Fruit fly (Drosophila melanogaster): ENCODE measurements around the gene CG13786.

CG13786 gene

dm6 chr2L:7204172-7204482 lies 48.7 kb downstream of the CG13786 start, which contains the start of gene CG4502 (continued):
- TF ChIP-seq BEAF-32 (GFP tag; optimal IDR thresholded peaks at IDR 0.05) (peak; percentile 99), CG12659 (GFP tag; optimal IDR thresholded peaks at IDR 0.05) (peak; percentile 77), Med (GFP tag) (peak; percentile 91), trh (GFP tag; optimal IDR thresholded peaks at IDR 0.05) (no peak), Kr (GFP tag; optimal IDR thresholded peaks at IDR 0.05) (no peak), CG12769 (tag; optimal IDR thresholded peaks at IDR 0.05) (peak; percentile 52), ewg (GFP tag; optimal IDR thresholded peaks at IDR 0.05) (no peak), CG10321 (GFP tag; IDR thresholded peaks at IDR 0.05) (peak; percentile 34; the same call in 1 of the 2 replicates), ara (GFP tag; IDR thresholded peaks at IDR 0.05) (no peak; the same call in 1 of the 2 replicates), CG34224 (GFP tag; IDR thresholded peaks at IDR 0.05; ENCODE audit: partially characterized antibody) (peak; percentile 100), HmgD (GFP tag; optimal IDR thresholded peaks at IDR 0.05) (peak; percentile 40), CG2129 (GFP tag; IDR thresholded peaks at IDR 0.05; ENCODE audit: partially characterized antibody) (peak; percentile 99), CG11398 (GFP tag; optimal IDR thresholded peaks at IDR 0.05) (no peak), CG3726 (GFP tag; IDR thresholded peaks at IDR 0.05) (no peak), CG31365 (tag; optimal IDR thresholded peaks at IDR 0.05) (no peak), crc (GFP tag; optimal IDR thresholded peaks at IDR 0.05) (no peak), CG11723 (GFP tag; optimal IDR thresholded peaks at IDR 0.05) (no peak), org-1 (GFP tag; optimal IDR thresholded peaks at IDR 0.05) (no peak), hbn (GFP tag; IDR thresholded peaks at IDR 0.05; ENCODE audit: partially characterized antibody) (peak; percentile 100), CG8388 (GFP tag; optimal IDR thresholded peaks at IDR 0.05) (no peak), Hand (GFP tag; optimal IDR thresholded peaks at IDR 0.05) (no peak), tll (GFP tag; optimal IDR thresholded peaks at IDR 0.05) (no peak), amos (GFP tag; IDR thresholded peaks at IDR 0.05; ENCODE audit: partially characterized antibody) (peak; percentile 100), mld (GFP tag; IDR thresholded peaks at IDR 0.05; ENCODE audit: partially characterized antibody) (peak; percentile 98), Hmr (GFP tag; optimal IDR thresholded peaks at IDR 0.05) (peak; percentile 79), Poxn (GFP tag; IDR thresholded peaks at IDR 0.05) (no peak), Lhr (GFP tag; optimal IDR thresholded peaks at IDR 0.05) (peak; percentile 85), CG2712 (tag; optimal IDR thresholded peaks at IDR 0.05) (peak; percentile 38), maf-S (GFP tag; optimal IDR thresholded peaks at IDR 0.05) (peak; percentile 7), nerfin-2 (GFP tag; IDR thresholded peaks at IDR 0.05; ENCODE audit: partially characterized antibody) (peak; percentile 99), tna (GFP tag; IDR thresholded peaks at IDR 0.05; ENCODE audit: partially characterized antibody) (peak; percentile 98), CG3407 (GFP tag; optimal IDR thresholded peaks at IDR 0.05) (no peak), CG12236 (GFP tag; optimal IDR thresholded peaks at IDR 0.05) (peak; percentile 5), CG13624 (GFP tag; optimal IDR thresholded peaks at IDR 0.05) (peak; percentile 75), Hsf (GFP tag; optimal IDR thresholded peaks at IDR 0.05) (peak; percentile 21), MBD-R2 (GFP tag; IDR thresholded peaks at IDR 0.05) (peak; percentile 73), Dad (GFP tag; optimal IDR thresholded peaks at IDR 0.05) (peak; percentile 13), bab2 (GFP tag; optimal IDR thresholded peaks at IDR 0.05) (peak; percentile 12), sima (GFP tag; optimal IDR thresholded peaks at IDR 0.05) (no peak), CG3995 (GFP tag; optimal IDR thresholded peaks at IDR 0.05) (peak; percentile 74), CG4820 (GFP tag; optimal IDR thresholded peaks at IDR 0.05) (no peak), CG32772 (GFP tag; IDR thresholded peaks at IDR 0.05) (no peak), schlank (tag; optimal IDR thresholded peaks at IDR 0.05) (no peak), CG9932 (GFP tag; IDR thresholded peaks at IDR 0.05) (peak; percentile 78), CG3847 (GFP tag; IDR thresholded peaks at IDR 0.05) (peak; percentile 60), CG10959 (GFP tag; IDR thresholded peaks at IDR 0.05) (no peak), Deaf1 (tag; optimal IDR thresholded peaks at IDR 0.05) (peak; percentile 6), al (GFP tag; IDR thresholded peaks at IDR 0.05) (no peak), CG4424 (GFP tag; optimal IDR thresholded peaks at IDR 0.05) (peak; percentile 10), CG1603 (tag; optimal IDR thresholded peaks at IDR 0.05) (peak; percentile 81), CG3281 (GFP tag; optimal IDR thresholded peaks at IDR 0.05) (no peak)
